Worm (Caenorhabditis elegans) whole organism, late embryonic: ENCODE data around the gene sel-2.

Experiments used
- ahr-1 ChIP-seq: sonication (generic microtip); optimal IDR thresholded peaks from 2 replicates; lab custom pipeline; 2016; ENCODE audit warnings: missing genetic modification characterization, missing compliant biosample characterization
- ama-1 ChIP-seq: fragments of 150-350 bp; optimal IDR thresholded peaks from 2 replicates; lab custom pipeline; 2014
- ceh-18 ChIP-seq: sonication (generic microtip); optimal IDR thresholded peaks from 2 replicates; lab custom pipeline; 2016; ENCODE audit warnings: missing genetic modification characterization, missing compliant biosample characterization
- hlh-8 ChIP-seq: sonication (generic microtip); optimal IDR thresholded peaks from 2 replicates; lab custom pipeline; 2016; ENCODE audit warnings: missing genotype, missing genetic modification characterization, missing compliant biosample characterization
- nhr-11 ChIP-seq: fragments of 150-350 bp; optimal IDR thresholded peaks from 2 replicates; lab custom pipeline; 2014; ENCODE audit warnings: missing biosample characterization, missing genetic modification characterization
- pha-4 ChIP-seq: fragments of 150-350 bp; optimal IDR thresholded peaks from 2 replicates; lab custom pipeline; 2018; ENCODE audit warnings: missing biosample characterization, missing genetic modification reagents, missing genetic modification characterization
- pqm-1 ChIP-seq: sonication (generic microtip); optimal IDR thresholded peaks from 2 replicates; lab custom pipeline; 2016; ENCODE audit warnings: missing genetic modification characterization, missing compliant biosample characterization
- ttx-3 ChIP-seq: sonication (generic microtip); optimal IDR thresholded peaks from 2 replicates; lab custom pipeline; 2016; ENCODE audit warnings: missing genetic modification reagents, missing genetic modification characterization, missing compliant biosample characterization

ce11 chrIII:4551963-4552362, 60.2 kb downstream of the sel-2 start:
- TF ChIP-seq ama-1 (lab: Kevin White, UChicago) (no peak), hlh-8 (tag; lab: Kevin White, UChicago) (no peak), ttx-3 (tag; lab: Kevin White, UChicago) (no peak), ahr-1 (tag; lab: Kevin White, UChicago) (no peak), pqm-1 (no peak), pha-4 (no peak), ceh-18 (peak; percentile 34), nhr-11 (no peak)
